Worm (Caenorhabditis elegans) whole organism, young adult: ENCODE results near the gene pde-3.

Experiments
- ZK185.1 ChIP-seq: sonication (generic microtip); optimal IDR thresholded peaks from 2 replicates; lab custom pipeline; 2016; ENCODE audit warnings: mild to moderate bottlenecking, missing genetic modification characterization, missing compliant biosample characterization; ENCODE audit not compliant: poor library complexity, severe bottlenecking
- die-1 ChIP-seq: sonication (generic microtip); optimal IDR thresholded peaks from 2 replicates; lab custom pipeline; 2016; ENCODE audit warnings: missing genotype, mild to moderate bottlenecking, missing genetic modification characterization, missing compliant biosample characterization
- lin-35 ChIP-seq, 3 experiments: fragments of 150-350 bp in 2 of 3; sonication (generic microtip) in 1 of 3; optimal IDR thresholded peaks; 2 replicates each; lab custom pipeline; 2014 to 2018; ENCODE audit warnings: missing biosample characterization in 3 of 3, missing genetic modification characterization in 3 of 3, missing genetic modification reagents in 3 of 3
- lin-40 ChIP-seq: sonication (generic microtip); optimal IDR thresholded peaks from 2 replicates; lab custom pipeline; 2016; ENCODE audit warnings: missing genetic modification characterization, mild to moderate bottlenecking, missing compliant biosample characterization, missing genotype, missing genetic modification reagents
- madf-3 ChIP-seq: fragments of 200-800 bp; sonication (Bioruptor generic); IDR thresholded peaks from 2 replicates; pipeline ENCODE4 v1.3.6; 2022; ENCODE audit warnings: missing genetic modification reagents, missing genetic modification characterization, missing compliant biosample characterization
- mcd-1 ChIP-seq: fragments of 200-800 bp; sonication (Bioruptor generic); IDR thresholded peaks from 2 replicates; pipeline ENCODE4 v1.3.6; 2022; ENCODE audit warnings: missing genetic modification reagents, missing genetic modification characterization, missing compliant biosample characterization
- zim-3 ChIP-seq: sonication (generic microtip); optimal IDR thresholded peaks from 2 replicates; lab custom pipeline; 2017; ENCODE audit warnings: mild to moderate bottlenecking, missing genetic modification characterization, moderate library complexity, missing compliant biosample characterization
- ztf-22 ChIP-seq: fragments of 200-800 bp; sonication (Bioruptor generic); optimal IDR thresholded peaks from 2 replicates; lab custom pipeline; 2018; ENCODE audit warnings: mild to moderate bottlenecking, missing genetic modification characterization, moderate library complexity, missing compliant biosample characterization
- ztf-26 ChIP-seq: sonication (generic microtip); optimal IDR thresholded peaks from 2 replicates; lab custom pipeline; 2017; ENCODE audit warnings: missing genetic modification characterization, missing compliant biosample characterization

DNA sequence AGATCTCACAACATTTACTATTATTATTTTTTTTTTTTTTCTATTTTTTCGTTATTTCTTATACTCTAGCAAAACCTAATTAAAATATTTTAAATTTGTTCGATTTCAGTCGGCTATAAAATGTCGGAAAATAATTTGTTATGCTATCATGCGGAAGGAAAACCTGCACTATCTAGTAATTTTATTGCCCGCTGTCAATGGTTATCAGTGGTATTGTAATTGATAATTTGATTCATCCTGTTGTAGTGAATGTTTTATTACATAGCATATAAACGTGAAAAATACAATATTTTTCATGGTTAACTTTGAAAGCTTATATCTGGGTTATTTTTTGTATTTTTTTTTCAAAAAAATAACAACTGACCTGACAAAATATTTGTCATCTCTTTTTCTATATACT is 39.8 kb downstream of the pde-3 start:
- no peak for TF ChIP-seq lin-40 (tag; lab: Kevin White, UChicago)
- TF ChIP-seq ztf-22 (GFP tag; lab: Kevin White, UChicago) = no peak
- TF ChIP-seq zim-3 (tag; lab: Kevin White, UChicago) = no peak
- no peak for TF ChIP-seq lin-35 (GFP tag; optimal IDR thresholded peaks at IDR 0.05; lab: Kevin White, UChicago)
- TF ChIP-seq mcd-1 (GFP tag; lab: Robert Waterston, UW) = no peak
- no peak for TF ChIP-seq die-1 (tag; lab: Kevin White, UChicago)
- no peak for TF ChIP-seq ZK185.1 (tag; lab: Kevin White, UChicago)
- no peak for TF ChIP-seq madf-3 (GFP tag; lab: Robert Waterston, UW)
- TF ChIP-seq ztf-26 (tag; lab: Kevin White, UChicago) = no peak
